Worm (Caenorhabditis elegans) whole organism, young adult: ENCODE measurements around the gene Y105C5B.18.

Experiments used
- dox-1 ChIP-seq: fragments of 200-800 bp; sonication (Bioruptor generic); IDR thresholded peaks from 2 replicates; pipeline ENCODE4 v1.3.6; 2022; ENCODE audit warnings: missing genetic modification reagents, missing genetic modification characterization, missing compliant biosample characterization
- pha-4 ChIP-seq: fragments of 150-350 bp; sonication (generic microtip); optimal IDR thresholded peaks from 2 replicates; lab custom pipeline; 2014; ENCODE audit warnings: missing biosample characterization, missing genetic modification reagents, missing genetic modification characterization

ce11 chrIV:15953689-15954088 is 10.7 kb upstream of the Y105C5B.18 start:
- TF ChIP-seq dox-1 (GFP tag; lab: Robert Waterston, UW) (no peak), pha-4 (tag; lab: Kevin White, UChicago) (no peak)
